Fruit fly (Drosophila melanogaster) whole organism, embryonic: ENCODE results near the gene Snx17.

Source experiments
- Antp ChIP-seq: fragments of 200-800 bp; sonication (Bioruptor generic); optimal IDR thresholded peaks from 3 replicates; lab custom pipeline; 2016; ENCODE audit warnings: missing biosample characterization, missing genetic modification characterization
- Asciz ChIP-seq: fragments of 200-800 bp; sonication (Bioruptor generic); optimal IDR thresholded peaks from 2 replicates; lab custom pipeline; 2017; ENCODE audit warnings: missing biosample characterization, mild to moderate bottlenecking, missing genetic modification characterization, missing genetic modification reagents
- B-H1 ChIP-seq: fragments of 200-800 bp; sonication (Bioruptor generic); IDR thresholded peaks from 3 replicates; pipeline ENCODE4 v1.3.6; 2022; ENCODE audit warnings: missing biosample characterization, missing genetic modification characterization
- BEAF-32 ChIP-seq: fragments of 200-800 bp; sonication (Bioruptor generic); optimal IDR thresholded peaks from 3 replicates; lab custom pipeline; 2017; ENCODE audit warnings: missing biosample characterization, missing genetic modification characterization, mild to moderate bottlenecking, moderate library complexity, missing genetic modification reagents
- Bteb2 ChIP-seq: fragments of 200-800 bp; sonication (Bioruptor generic); optimal IDR thresholded peaks from 2 replicates; lab custom pipeline; 2016; ENCODE audit warnings: missing biosample characterization, missing genetic modification characterization
- CG10209 ChIP-seq: fragments of 200-800 bp; sonication (Bioruptor generic); optimal IDR thresholded peaks from 3 replicates; lab custom pipeline; 2017; ENCODE audit warnings: missing biosample characterization, mild to moderate bottlenecking, missing genetic modification characterization, missing genetic modification reagents
- CG10462 ChIP-seq: fragments of 200-800 bp; sonication (Bioruptor generic); optimal IDR thresholded peaks from 2 replicates; lab custom pipeline; 2016; ENCODE audit warnings: missing biosample characterization, missing genetic modification characterization
- CG10959 ChIP-seq: fragments of 200-800 bp; sonication (Bioruptor generic); IDR thresholded peaks from 2 replicates; pipeline ENCODE4 v1.3.6; 2022; ENCODE audit warnings: missing biosample characterization, missing genetic modification characterization
- CG12104 ChIP-seq: fragments of 200-800 bp; sonication (Bioruptor generic); optimal IDR thresholded peaks from 3 replicates; lab custom pipeline; 2016; ENCODE audit warnings: missing biosample characterization, missing genetic modification characterization
- CG12391 ChIP-seq: fragments of 200-800 bp; sonication (Bioruptor generic); optimal IDR thresholded peaks from 3 replicates; lab custom pipeline; 2018; ENCODE audit warnings: missing biosample characterization, mild to moderate bottlenecking, missing genetic modification characterization, moderate library complexity
- CG13775 ChIP-seq: fragments of 200-800 bp; sonication (Bioruptor generic); optimal IDR thresholded peaks from 3 replicates; lab custom pipeline; 2017; ENCODE audit warnings: missing biosample characterization, mild to moderate bottlenecking, missing genetic modification characterization
- CG13894 ChIP-seq: fragments of 200-800 bp; sonication (Bioruptor generic); optimal IDR thresholded peaks from 3 replicates; lab custom pipeline; 2018; ENCODE audit warnings: missing biosample characterization, mild to moderate bottlenecking, missing genetic modification characterization, moderate library complexity
- CG14860 ChIP-seq: fragments of 200-800 bp; sonication (Bioruptor generic); IDR thresholded peaks from 3 replicates; pipeline ENCODE4 v1.3.6; 2022; ENCODE audit warnings: missing biosample characterization, missing genetic modification characterization; ENCODE audit not compliant: partially characterized antibody
- CG15269 ChIP-seq: fragments of 200-800 bp; sonication (Bioruptor generic); optimal IDR thresholded peaks from 2 replicates; lab custom pipeline; 2018; ENCODE audit warnings: missing biosample characterization, mild to moderate bottlenecking, missing genetic modification characterization, moderate library complexity
- CG17186 ChIP-seq: fragments of 200-800 bp; sonication (Bioruptor generic); optimal IDR thresholded peaks from 3 replicates; lab custom pipeline; 2017; ENCODE audit warnings: missing biosample characterization, missing genetic modification reagents, missing genetic modification characterization
- CG17328 ChIP-seq: fragments of 200-800 bp; sonication (Bioruptor generic); IDR thresholded peaks from 2 replicates; pipeline ENCODE4 v1.3.6; 2022; ENCODE audit warnings: missing biosample characterization, missing genetic modification characterization
- CG17802 ChIP-seq: fragments of 200-800 bp; sonication (Bioruptor generic); optimal IDR thresholded peaks from 2 replicates; lab custom pipeline; 2018; ENCODE audit warnings: missing biosample characterization, mild to moderate bottlenecking, missing genetic modification characterization, moderate library complexity
- CG30403 ChIP-seq: fragments of 200-800 bp; sonication (Bioruptor generic); optimal IDR thresholded peaks from 3 replicates; lab custom pipeline; 2016; ENCODE audit warnings: missing biosample characterization, missing genetic modification characterization
- CG5245 ChIP-seq: fragments of 200-800 bp; sonication (Bioruptor generic); optimal IDR thresholded peaks from 3 replicates; lab custom pipeline; 2016; ENCODE audit warnings: missing biosample characterization, missing genetic modification characterization
- CG5953 ChIP-seq: fragments of 200-800 bp; sonication (Bioruptor generic); IDR thresholded peaks from 2 replicates; pipeline ENCODE4 v1.3.6; 2022; ENCODE audit warnings: missing biosample characterization, missing genetic modification characterization
- CG6254 ChIP-seq: fragments of 200-800 bp; sonication (Bioruptor generic); optimal IDR thresholded peaks from 3 replicates; lab custom pipeline; 2017; ENCODE audit warnings: mild to moderate bottlenecking, missing biosample characterization, missing genetic modification reagents, missing genetic modification characterization
- CG6765 ChIP-seq: fragments of 200-800 bp; sonication (Bioruptor generic); optimal IDR thresholded peaks from 3 replicates; lab custom pipeline; 2017; ENCODE audit warnings: missing biosample characterization, mild to moderate bottlenecking, missing genetic modification characterization
- CG8290 ChIP-seq, 3 experiments: fragments of 200-800 bp; sonication (Bioruptor generic); optimal IDR thresholded peaks; 2 replicates each; lab custom pipeline; 2016 to 2019; ENCODE audit warnings: missing biosample characterization in 3 of 3, missing genetic modification characterization in 3 of 3, mild to moderate bottlenecking in 2 of 3, moderate library complexity in 1 of 3
- CG8765 ChIP-seq: fragments of 200-800 bp; sonication (Bioruptor generic); IDR thresholded peaks from 2 replicates; pipeline ENCODE4 v1.3.6; 2022; ENCODE audit warnings: missing biosample characterization, missing genetic modification characterization
- Dll ChIP-seq: fragments of 200-800 bp; sonication (Bioruptor generic); IDR thresholded peaks from 4 replicates; pipeline ENCODE4 v1.3.6; 2022; ENCODE audit warnings: missing biosample characterization, missing genetic modification characterization; ENCODE audit not compliant: partially characterized antibody
- Drgx ChIP-seq: fragments of 200-800 bp; sonication (Bioruptor generic); IDR thresholded peaks from 2 replicates; pipeline ENCODE4 v1.3.6; 2022; ENCODE audit warnings: missing biosample characterization, missing genetic modification characterization
- E2f1 ChIP-seq: fragments of 200-800 bp; sonication (Bioruptor generic); IDR thresholded peaks from 2 replicates; pipeline ENCODE4 v1.3.6; 2022; ENCODE audit warnings: missing biosample characterization, missing genetic modification characterization
- HLH4C ChIP-seq: fragments of 200-800 bp; sonication (Bioruptor generic); IDR thresholded peaks from 3 replicates; pipeline ENCODE4 v1.3.6; 2022; ENCODE audit warnings: missing biosample characterization, missing genetic modification characterization; ENCODE audit not compliant: partially characterized antibody
- Mad ChIP-seq: fragments of 200-800 bp; sonication (Bioruptor generic); optimal IDR thresholded peaks from 2 replicates; lab custom pipeline; 2016; ENCODE audit warnings: missing biosample characterization, missing genetic modification characterization
- Max ChIP-seq: fragments of 200-800 bp; sonication (Bioruptor generic); optimal IDR thresholded peaks from 2 replicates; lab custom pipeline; 2016; ENCODE audit warnings: missing biosample characterization, mild to moderate bottlenecking, missing genetic modification characterization
- Med ChIP-seq: fragments of 200-800 bp; sonication (Bioruptor generic); peaks from one replicate; lab custom pipeline; 2016; ENCODE audit warnings: missing biosample characterization, missing genetic modification characterization, mild to moderate bottlenecking, inconsistent platforms, moderate library complexity
- Nf-YB ChIP-seq: fragments of 200-800 bp; sonication (Bioruptor generic); optimal IDR thresholded peaks from 3 replicates; lab custom pipeline; 2019; ENCODE audit warnings: missing biosample characterization, mild to moderate bottlenecking, missing genetic modification characterization, moderate library complexity
- Rx ChIP-seq: fragments of 200-800 bp; sonication (Bioruptor generic); IDR thresholded peaks from 2 replicates; pipeline ENCODE4 v1.3.6; 2022; ENCODE audit warnings: missing biosample characterization, missing genetic modification characterization
- abd-A ChIP-seq: fragments of 200-800 bp; sonication (Bioruptor generic); optimal IDR thresholded peaks from 3 replicates; lab custom pipeline; 2019; ENCODE audit warnings: missing biosample characterization, mild to moderate bottlenecking, missing genetic modification characterization, moderate library complexity
- bigmax ChIP-seq: fragments of 200-800 bp; sonication (Bioruptor generic); optimal IDR thresholded peaks from 2 replicates; lab custom pipeline; 2018; ENCODE audit warnings: missing biosample characterization, mild to moderate bottlenecking, missing genetic modification characterization
- cg ChIP-seq: fragments of 200-800 bp; sonication (Bioruptor generic); optimal IDR thresholded peaks from 3 replicates; lab custom pipeline; 2019; ENCODE audit warnings: missing biosample characterization, mild to moderate bottlenecking, missing genetic modification characterization, moderate library complexity
- da ChIP-seq: fragments of 200-800 bp; sonication (Bioruptor generic); optimal IDR thresholded peaks from 2 replicates; lab custom pipeline; 2016; ENCODE audit warnings: missing biosample characterization, missing genetic modification characterization
- dysf ChIP-seq: fragments of 200-800 bp; sonication (Bioruptor generic); IDR thresholded peaks from 3 replicates; pipeline ENCODE4 v1.3.6; 2022; ENCODE audit warnings: missing biosample characterization, missing genetic modification characterization
- fd96Cb ChIP-seq: fragments of 200-800 bp; sonication (Bioruptor generic); optimal IDR thresholded peaks from 2 replicates; lab custom pipeline; 2018; ENCODE audit warnings: missing biosample characterization, mild to moderate bottlenecking, missing genetic modification characterization, moderate library complexity
- gce ChIP-seq: fragments of 200-800 bp; sonication (Bioruptor generic); IDR thresholded peaks from 3 replicates; pipeline ENCODE4 v1.3.6; 2022; ENCODE audit warnings: missing biosample characterization, missing genetic modification characterization
- her ChIP-seq: fragments of 200-800 bp; sonication (Bioruptor generic); optimal IDR thresholded peaks from 2 replicates; lab custom pipeline; 2016; ENCODE audit warnings: missing biosample characterization, missing genetic modification characterization
- jumu ChIP-seq: fragments of 200-800 bp; sonication (Bioruptor generic); optimal IDR thresholded peaks from 3 replicates; lab custom pipeline; 2016; ENCODE audit warnings: missing biosample characterization, missing genetic modification characterization
- nerfin-1 ChIP-seq: fragments of 200-800 bp; sonication (Bioruptor generic); optimal IDR thresholded peaks from 3 replicates; lab custom pipeline; 2019; ENCODE audit warnings: missing biosample characterization, mild to moderate bottlenecking, missing genetic modification characterization, moderate library complexity
- nerfin-2 ChIP-seq: fragments of 200-800 bp; sonication (Bioruptor generic); IDR thresholded peaks from 2 replicates; pipeline ENCODE4 v1.3.6; 2022; ENCODE audit warnings: missing biosample characterization, missing genetic modification characterization; ENCODE audit not compliant: partially characterized antibody
- pb ChIP-seq: fragments of 200-800 bp; sonication (Bioruptor generic); optimal IDR thresholded peaks from 3 replicates; lab custom pipeline; 2016; ENCODE audit warnings: missing biosample characterization, missing genetic modification characterization
- pzg ChIP-seq: fragments of 200-800 bp; sonication (Bioruptor generic); optimal IDR thresholded peaks from 3 replicates; lab custom pipeline; 2018; ENCODE audit warnings: missing biosample characterization, mild to moderate bottlenecking, missing genetic modification characterization, moderate library complexity
- row ChIP-seq: fragments of 200-800 bp; sonication (Bioruptor generic); IDR thresholded peaks from 3 replicates; pipeline ENCODE4 v1.3.6; 2022; ENCODE audit warnings: missing biosample characterization, missing genetic modification characterization
- sens ChIP-seq: fragments of 200-800 bp; sonication (Bioruptor generic); peaks from one replicate; lab custom pipeline; 2016; ENCODE audit warnings: missing biosample characterization, missing genetic modification characterization
- toy ChIP-seq: fragments of 200-800 bp; sonication (Bioruptor generic); IDR thresholded peaks from 2 replicates; pipeline ENCODE4 v1.3.6; 2022; ENCODE audit warnings: missing biosample characterization, missing genetic modification characterization
- vfl ChIP-seq: fragments of 200-800 bp; sonication (Bioruptor generic); optimal IDR thresholded peaks from 2 replicates; lab custom pipeline; 2016; ENCODE audit warnings: missing biosample characterization, missing genetic modification characterization
- vvl ChIP-seq: fragments of 200-800 bp; sonication (Bioruptor generic); IDR thresholded peaks from 2 replicates; pipeline ENCODE4 v1.3.6; 2022; ENCODE audit warnings: missing biosample characterization, missing genetic modification characterization

The Snx17 gene

DNA sequence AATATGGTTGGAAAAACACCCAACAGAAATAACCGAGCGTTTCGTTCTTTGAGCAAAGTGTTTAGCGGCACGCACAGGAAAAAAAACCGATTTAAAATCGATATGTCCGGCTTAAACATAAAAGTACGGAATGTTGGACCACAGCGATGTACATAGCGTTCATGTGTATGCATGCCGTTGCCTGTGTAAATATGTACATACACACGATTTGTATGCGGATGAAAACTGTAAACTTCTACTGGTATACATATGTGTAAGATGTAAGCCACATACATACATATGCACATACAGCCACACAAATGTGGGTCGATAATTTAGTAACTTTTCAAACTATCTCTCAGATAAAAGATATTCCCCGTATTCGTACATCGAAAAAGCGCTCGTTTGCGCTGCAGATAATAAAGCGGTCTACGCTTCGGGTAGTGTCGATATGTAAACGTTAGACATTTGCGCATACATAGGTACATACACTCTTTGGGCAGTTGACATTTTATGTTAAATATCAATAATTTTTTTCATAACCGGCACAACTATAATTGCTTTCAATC, 43.0 kb upstream of the Snx17 start (continued):
- TF ChIP-seq CG14860 (GFP tag; lab: Robert Waterston, UW) = no peak
- no peak for TF ChIP-seq Antp (GFP tag; lab: Kevin White, UChicago)
- TF ChIP-seq CG17328 = no peak
- TF ChIP-seq abd-A (tag; lab: Kevin White, UChicago) = no peak
- TF ChIP-seq Mad = no peak
- peak; percentile 11 for TF ChIP-seq CG6254 (GFP tag; lab: Kevin White, UChicago)
- no peak for TF ChIP-seq CG15269 (tag; lab: Kevin White, UChicago)
- 0 out of 4 replicates have a peak, but pooled peaks have one; percentile 24 for TF ChIP-seq Dll (GFP tag; lab: Robert Waterston, UW)
- no peak for TF ChIP-seq CG10462 (GFP tag; lab: Kevin White, UChicago)
- TF ChIP-seq nerfin-1 (tag; lab: Kevin White, UChicago) = peak; percentile 91
- no peak for TF ChIP-seq fd96Cb (tag; lab: Kevin White, UChicago)
- TF ChIP-seq Max = no peak
- TF ChIP-seq E2f1 (GFP tag; lab: Robert Waterston, UW) = no peak
- no peak for TF ChIP-seq her (GFP tag; lab: Kevin White, UChicago)
- TF ChIP-seq CG12391 = no peak
- TF ChIP-seq Med (GFP tag; lab: Kevin White, UChicago) = peak; percentile 73
- no peak for TF ChIP-seq Nf-YB (GFP tag; lab: Kevin White, UChicago)
- TF ChIP-seq CG17186 (GFP tag; lab: Kevin White, UChicago) = no peak
- TF ChIP-seq CG6765 (GFP tag; lab: Kevin White, UChicago) = no peak
- no peak for TF ChIP-seq CG12104 (GFP tag; lab: Kevin White, UChicago)
- TF ChIP-seq vvl (GFP tag; lab: Robert Waterston, UW) = no peak
- no peak for TF ChIP-seq toy (GFP tag; lab: Robert Waterston, UW)
- TF ChIP-seq CG8290 (GFP tag; optimal IDR thresholded peaks at IDR 0.05; lab: Kevin White, UChicago) = peak; percentile 15
- peak in 1 of 2 experiments; percentile 73 for TF ChIP-seq CG8290 (tag; optimal IDR thresholded peaks at IDR 0.05; lab: Kevin White, UChicago)
- peak; percentile 1 for TF ChIP-seq Asciz (GFP tag; lab: Kevin White, UChicago)
- no peak for TF ChIP-seq dysf (GFP tag; lab: Robert Waterston, UW)
- TF ChIP-seq CG5245 (GFP tag; lab: Kevin White, UChicago) = no peak
- no peak for TF ChIP-seq CG17802
- no peak for TF ChIP-seq CG13775
- TF ChIP-seq gce (GFP tag; lab: Robert Waterston, UW) = no peak
- no peak for TF ChIP-seq CG13894 (tag; lab: Kevin White, UChicago)
- no peak for TF ChIP-seq da
- no peak for TF ChIP-seq bigmax (GFP tag; lab: Kevin White, UChicago)
- no peak for TF ChIP-seq pb (GFP tag; lab: Kevin White, UChicago)
- no peak for TF ChIP-seq HLH4C
- no peak for TF ChIP-seq vfl (GFP tag; lab: Kevin White, UChicago)
- no peak for TF ChIP-seq row
- peak; percentile 86 for TF ChIP-seq sens
- no peak for TF ChIP-seq CG30403 (GFP tag; lab: Kevin White, UChicago)
- TF ChIP-seq Drgx (GFP tag; lab: Robert Waterston, UW) = no peak
- TF ChIP-seq pzg = no peak
- TF ChIP-seq nerfin-2 = no peak
- no peak for TF ChIP-seq B-H1 (GFP tag; lab: Robert Waterston, UW)
- no peak for TF ChIP-seq Rx (GFP tag; lab: Robert Waterston, UW)
- TF ChIP-seq Bteb2 (GFP tag; lab: Kevin White, UChicago) = no peak
- TF ChIP-seq cg = peak; percentile 79
- TF ChIP-seq CG10209 (GFP tag; lab: Kevin White, UChicago) = no peak
- no peak for TF ChIP-seq CG5953 (GFP tag; lab: Robert Waterston, UW)
- no peak for TF ChIP-seq jumu (GFP tag; lab: Kevin White, UChicago)
- no peak for TF ChIP-seq CG8765
- TF ChIP-seq CG10959 (GFP tag; lab: Robert Waterston, UW) = no peak
- TF ChIP-seq BEAF-32 (GFP tag; lab: Kevin White, UChicago) = no peak
